Fruit fly (Drosophila melanogaster): ENCODE measurements around the gene CG8500.

The CG8500 gene

DNA sequence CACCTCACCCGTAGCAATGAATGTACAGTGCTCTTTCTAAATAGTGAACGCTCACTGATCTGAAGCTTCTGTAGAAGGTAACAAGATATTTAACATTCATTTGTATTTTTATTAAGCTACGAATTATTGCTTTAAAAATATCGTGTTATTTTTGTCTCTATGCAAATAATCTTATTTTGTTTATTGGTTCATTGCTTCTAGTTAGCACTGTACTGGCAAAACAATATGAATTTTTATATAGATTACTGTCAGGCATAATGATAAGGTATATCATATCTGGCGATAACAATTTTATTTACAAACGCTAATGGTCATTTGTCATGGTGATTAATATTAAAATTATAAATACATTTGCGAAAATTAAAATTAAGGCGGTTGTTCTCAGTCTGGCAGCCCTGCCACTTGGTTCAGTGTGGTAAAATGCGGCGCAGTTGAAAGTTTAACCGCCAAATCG is 12.9 kb upstream of the CG8500 start, which contains the start of gene CG9471 (continued):
- TF ChIP-seq Mad (GFP tag; optimal IDR thresholded peaks at IDR 0.05) (peak; percentile 68), ems (GFP tag; optimal IDR thresholded peaks at IDR 0.05) (peak; percentile 85), Ets97D (GFP tag; optimal IDR thresholded peaks at IDR 0.05) (peak; percentile 70), Sox100B (GFP tag; optimal IDR thresholded peaks at IDR 0.05) (peak; percentile 85), fd102C (GFP tag; optimal IDR thresholded peaks at IDR 0.05) (peak; percentile 57), tll (GFP tag; optimal IDR thresholded peaks at IDR 0.05) (no peak), gsb-n (tag; optimal IDR thresholded peaks at IDR 0.05) (peak; percentile 81), Xrp1 (GFP tag; IDR thresholded peaks at IDR 0.05) (peak; percentile 95), Sox102F (GFP tag; optimal IDR thresholded peaks at IDR 0.05) (peak; percentile 93), Chrac-16 (GFP tag; optimal IDR thresholded peaks at IDR 0.05) (peak; percentile 92), CG17829 (tag; optimal IDR thresholded peaks at IDR 0.05) (peak; percentile 91), CG2202 (tag; optimal IDR thresholded peaks at IDR 0.05) (peak; percentile 76), CG4730 (GFP tag; IDR thresholded peaks at IDR 0.05) (peak; percentile 89), twi (tag; optimal IDR thresholded peaks at IDR 0.05) (peak; percentile 73), sisA (GFP tag; IDR thresholded peaks at IDR 0.05) (peak; percentile 93), Dip2 (GFP tag; IDR thresholded peaks at IDR 0.05) (peak; percentile 25; the same call in 1 of the 2 replicates), NC2α (GFP tag; optimal IDR thresholded peaks at IDR 0.05) (peak; percentile 76), CG13775 (GFP tag; optimal IDR thresholded peaks at IDR 0.05) (peak; percentile 91), CG7786 (GFP tag; optimal IDR thresholded peaks at IDR 0.05) (peak; percentile 93), Atf-2 (GFP tag; optimal IDR thresholded peaks at IDR 0.05) (peak; percentile 82), slbo (GFP tag; IDR thresholded peaks at IDR 0.05) (peak; percentile 96), CG34224 (GFP tag; IDR thresholded peaks at IDR 0.05; ENCODE audit: partially characterized antibody) (no peak), usp (GFP tag; optimal IDR thresholded peaks at IDR 0.05) (no peak), CG10979 (tag; optimal IDR thresholded peaks at IDR 0.05) (peak; percentile 86), p53 (GFP tag; optimal IDR thresholded peaks at IDR 0.05) (peak; percentile 3), kay (GFP tag; optimal IDR thresholded peaks at IDR 0.05) (peak; percentile 80), CG2875 (GFP tag; optimal IDR thresholded peaks at IDR 0.05) (peak; percentile 78), tgo (GFP tag; IDR thresholded peaks at IDR 0.05) (peak; percentile 92), nau (GFP tag; optimal IDR thresholded peaks at IDR 0.05) (peak; percentile 87), ap (GFP tag; IDR thresholded peaks at IDR 0.05) (peak; percentile 90), inv (GFP tag; IDR thresholded peaks at IDR 0.05; ENCODE audit: partially characterized antibody) (no peak), dpn (GFP tag; optimal IDR thresholded peaks at IDR 0.05) (peak; percentile 90 to 93), btn (GFP tag; optimal IDR thresholded peaks at IDR 0.05) (peak; percentile 25), CG3163 (GFP tag; optimal IDR thresholded peaks at IDR 0.05) (peak; percentile 57), vnd (GFP tag; IDR thresholded peaks at IDR 0.05; ENCODE audit: partially characterized antibody) (no peak), HHEX (GFP tag; optimal IDR thresholded peaks at IDR 0.05) (peak; percentile 93), Spps (tag; optimal IDR thresholded peaks at IDR 0.05) (peak; percentile 83), CG5953 (GFP tag; IDR thresholded peaks at IDR 0.05) (peak; percentile 83), CG30403 (GFP tag; optimal IDR thresholded peaks at IDR 0.05) (peak; percentile 93), otp (GFP tag; IDR thresholded peaks at IDR 0.05) (peak; percentile 85; the same call in 2 of the 3 replicates), CG2678 (tag; optimal IDR thresholded peaks at IDR 0.05) (peak; percentile 95), CG14710 (tag; optimal IDR thresholded peaks at IDR 0.05) (peak; percentile 86), CG34422 (GFP tag; IDR thresholded peaks at IDR 0.05) (peak; percentile 93), CG17359 (tag; optimal IDR thresholded peaks at IDR 0.05) (peak; percentile 92), CG31365 (tag; optimal IDR thresholded peaks at IDR 0.05) (peak; percentile 47), Bgb (GFP tag; IDR thresholded peaks at IDR 0.05; ENCODE audit: partially characterized antibody) (peak; percentile 15; the same call in 1 of the 2 replicates), Hr78 (GFP tag; optimal IDR thresholded peaks at IDR 0.05) (peak in 1 of 2 experiments; percentile 73), CG8944 (GFP tag; optimal IDR thresholded peaks at IDR 0.05) (peak; percentile 88), caup (GFP tag; optimal IDR thresholded peaks at IDR 0.05; ENCODE audit: severe bottlenecking) (peak; percentile 87)

Measured in whole organism, embryonic.